Worm (Caenorhabditis elegans): ENCODE results near the gene Y97E10AR.2.

ce11 chrV:8013901-8014388, 18.0 kb downstream of the Y97E10AR.2 start, which contains the start of gene Y97E10AR.6:
- TF ChIP-seq hmbx-1 (tag; optimal IDR thresholded peaks at IDR 0.05) = no peak
- no peak for TF ChIP-seq ama-1 (optimal IDR thresholded peaks at IDR 0.05)
- no peak for TF ChIP-seq hmg-4 (GFP tag; optimal IDR thresholded peaks at IDR 0.05)
- TF ChIP-seq scrt-1 (GFP tag; IDR thresholded peaks at IDR 0.05) = no peak
- no peak for TF ChIP-seq tbx-11 (GFP tag; IDR thresholded peaks at IDR 0.05)
